Worm (Caenorhabditis elegans) whole organism, L4/young adult: Measurements from ENCODE around the gene cyp-13A8.

Source experiments
- W03F9.2 ChIP-seq: fragments of 150-350 bp; optimal IDR thresholded peaks from 2 replicates; lab custom pipeline; 2014; ENCODE audit warnings: missing biosample characterization, missing genetic modification characterization
- dao-5 ChIP-seq: sonication (generic microtip); optimal IDR thresholded peaks from 2 replicates; lab custom pipeline; 2016; ENCODE audit warnings: missing genotype, missing genetic modification characterization, moderate library complexity, missing compliant biosample characterization
- him-1 ChIP-seq: sonication (generic microtip); optimal IDR thresholded peaks from 2 replicates; lab custom pipeline; 2016; ENCODE audit warnings: missing genotype, missing genetic modification reagents, missing genetic modification characterization, missing compliant biosample characterization

ce11 chrII:9802642-9803041, 4.7 kb downstream of the cyp-13A8 start, which contains the start of gene cyp-13A6:
- no peak for TF ChIP-seq dao-5 (tag; lab: Kevin White, UChicago)
- TF ChIP-seq W03F9.2 (tag; lab: Kevin White, UChicago) = no peak
- TF ChIP-seq him-1 (tag; lab: Kevin White, UChicago) = no peak
